Worm (Caenorhabditis elegans): ENCODE measurements around the gene mmad-1.

- TF ChIP-seq snpc-4 (tag; optimal IDR thresholded peaks at IDR 0.05), result no peak
- TF ChIP-seq mab-5 (tag; optimal IDR thresholded peaks at IDR 0.05), result no peak
- no peak for TF ChIP-seq unc-39 (tag; optimal IDR thresholded peaks at IDR 0.05)
- no peak for TF ChIP-seq Y55F3AM.14 (GFP tag; optimal IDR thresholded peaks at IDR 0.05)
- TF ChIP-seq mdl-1 (tag; optimal IDR thresholded peaks at IDR 0.05), result no peak
- no peak for TF ChIP-seq nhr-237 (tag; optimal IDR thresholded peaks at IDR 0.05)
- TF ChIP-seq lin-13 (GFP tag; optimal IDR thresholded peaks at IDR 0.05), result no peak
- TF ChIP-seq fos-1 (tag; optimal IDR thresholded peaks at IDR 0.05), result no peak
- TF ChIP-seq unc-62 (GFP tag; optimal IDR thresholded peaks at IDR 0.05), result no peak
- no peak for TF ChIP-seq alr-1 (tag; optimal IDR thresholded peaks at IDR 0.05)
- TF ChIP-seq nhr-21 (tag; optimal IDR thresholded peaks at IDR 0.05), result no peak
- TF ChIP-seq aly-2 (tag; optimal IDR thresholded peaks at IDR 0.05), result no peak
- TF ChIP-seq sma-3 (GFP tag; optimal IDR thresholded peaks at IDR 0.05), result no peak
Measured at ce11 chrIII:13540791-13541190, 8.0 kb downstream of the mmad-1 start.
